Worm (Caenorhabditis elegans): ENCODE measurements around the gene kcnl-3.

The kcnl-3 gene

DNA sequence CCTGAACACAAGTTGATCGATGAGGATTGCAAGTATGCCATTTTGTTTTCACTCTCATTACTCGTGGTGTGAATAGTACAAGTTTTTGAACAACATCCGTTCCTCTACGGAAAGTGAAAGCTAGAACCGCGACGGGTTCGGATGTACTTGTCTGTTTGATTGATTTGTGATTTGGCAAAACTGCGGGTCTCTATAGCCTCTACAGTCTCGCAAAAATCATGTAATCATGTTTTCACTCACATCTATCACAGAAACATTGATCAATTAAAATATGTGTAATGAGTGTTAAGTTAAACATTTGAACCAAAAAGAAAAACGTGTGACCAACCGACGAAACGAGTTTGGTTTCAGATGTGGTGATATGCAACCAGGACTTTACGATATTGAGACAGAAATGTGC, 47.3 kb upstream of the kcnl-3 start (continued):
- TF ChIP-seq ztf-7 (tag; optimal IDR thresholded peaks at IDR 0.05) (no peak), madf-9 (GFP tag; conservative IDR thresholded peaks at IDR 0.05) (no peak), nhr-41 (GFP tag; IDR thresholded peaks at IDR 0.05) (no peak), T26A8.4 (GFP tag; IDR thresholded peaks at IDR 0.05) (no peak), lim-7 (GFP tag; IDR thresholded peaks at IDR 0.05) (no peak), Y48G9A.11 (GFP tag; IDR thresholded peaks at IDR 0.05) (no peak), zip-2 (tag; optimal IDR thresholded peaks at IDR 0.05) (no peak), madf-5 (GFP tag; IDR thresholded peaks at IDR 0.05) (no peak), daf-16 (GFP tag; optimal IDR thresholded peaks at IDR 0.05) (no peak), daf-16 (tag; optimal IDR thresholded peaks at IDR 0.05) (no peak), pqm-1 (tag; optimal IDR thresholded peaks at IDR 0.05) (no peak), zag-1 (tag; optimal IDR thresholded peaks at IDR 0.05) (no peak), aha-1 (tag) (peak; percentile 90)

DNA sequence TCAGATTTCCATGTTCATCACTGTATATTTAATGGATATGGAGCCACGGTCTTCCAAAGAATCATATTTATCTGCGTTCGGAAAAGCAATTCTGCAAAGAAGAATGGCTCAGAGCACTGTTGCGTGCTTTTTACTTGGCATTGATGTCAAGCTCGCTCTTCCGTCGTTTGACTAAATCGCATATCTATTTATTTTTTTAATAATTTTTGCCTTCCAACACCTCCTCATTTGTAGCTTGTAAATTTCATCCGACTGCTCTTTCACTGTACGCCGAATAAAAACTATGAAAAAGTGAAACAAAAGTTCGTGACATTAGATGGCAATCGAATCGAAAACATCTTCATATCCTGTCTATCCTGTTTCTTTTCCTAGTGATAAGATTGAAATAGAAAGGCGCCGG, 46.8 kb upstream of the kcnl-3 start, which contains the start of gene C26B9.2:
Gene C26B9.2 (plus strand): TSS at position 301 of the 400 bp plus-strand sequence.
- no peak for TF ChIP-seq rbr-2 (tag; optimal IDR thresholded peaks at IDR 0.05)

DNA sequence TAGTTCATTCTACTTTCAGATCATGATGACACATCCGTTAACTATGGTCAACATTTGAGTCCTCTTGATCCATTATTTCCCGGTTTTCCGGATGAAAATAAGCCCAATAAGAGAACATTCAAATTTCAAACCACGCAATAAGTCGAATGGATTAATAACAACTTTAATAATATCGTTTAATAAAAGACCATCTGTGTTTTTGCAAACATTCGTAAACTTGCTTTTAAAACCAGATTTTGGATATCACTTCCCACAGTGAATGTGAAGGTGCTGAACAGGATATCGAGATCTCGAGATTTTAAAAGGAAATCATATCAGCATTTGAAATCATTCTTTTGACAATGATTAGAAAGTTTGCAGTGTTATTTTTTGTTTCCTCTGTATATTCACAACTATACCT, 44.7 kb upstream of the kcnl-3 start, which contains the start of gene C26B9.7:
Gene C26B9.7 (plus strand): TSS at position 301 of the 400 bp plus-strand sequence.
- peak in 1 of 2 experiments; percentile 58 for TF ChIP-seq unc-62 (GFP tag; optimal IDR thresholded peaks at IDR 0.05 in 1 of 2)
- TF ChIP-seq unc-62 (tag; optimal IDR thresholded peaks at IDR 0.05) = no peak
- no peak for TF ChIP-seq ceh-32 (tag; optimal IDR thresholded peaks at IDR 0.05; ENCODE audit: poor library complexity)

DNA sequence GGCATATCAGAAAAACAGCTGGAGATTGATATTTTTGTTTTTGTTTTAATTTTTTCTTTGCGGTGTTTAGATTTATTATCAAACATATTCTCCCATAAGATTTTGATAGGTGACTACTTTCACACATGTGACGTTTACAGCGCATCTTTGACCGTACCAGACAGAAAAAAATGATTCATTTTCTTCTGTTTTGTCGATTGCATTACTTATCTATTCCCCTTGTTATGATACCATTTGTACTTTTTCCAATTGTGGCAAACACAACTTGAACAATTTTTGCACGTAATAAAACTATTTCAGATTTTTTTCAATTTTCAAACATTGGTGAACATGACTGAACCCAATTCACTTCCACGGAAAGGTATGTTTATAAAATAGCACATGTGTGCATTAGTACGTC, 42.4 kb upstream of the kcnl-3 start, which contains the start of gene C26B9.1:
Gene C26B9.1 (plus strand): TSS at position 301 of the 400 bp plus-strand sequence.
- no peak for TF ChIP-seq ama-1 (optimal IDR thresholded peaks at IDR 0.05)
- no peak for TF ChIP-seq zip-11 (GFP tag; IDR thresholded peaks at IDR 0.05)
- TF ChIP-seq vab-7 (GFP tag; IDR thresholded peaks at IDR 0.05) = no peak
- no peak for TF ChIP-seq spr-1 (tag; optimal IDR thresholded peaks at IDR 0.05)
- no peak for TF ChIP-seq lin-15B (tag; optimal IDR thresholded peaks at IDR 0.05)
- no peak for TF ChIP-seq egl-43 (GFP tag; IDR thresholded peaks at IDR 0.05)
- no peak for TF ChIP-seq fos-1 (tag; optimal IDR thresholded peaks at IDR 0.05)
- no peak for TF ChIP-seq nhr-48 (tag; optimal IDR thresholded peaks at IDR 0.05)
- TF ChIP-seq hmg-1.1 (GFP tag; IDR thresholded peaks at IDR 0.05) = no peak
- TF ChIP-seq lim-7 (GFP tag; IDR thresholded peaks at IDR 0.05) = no peak
- no peak for TF ChIP-seq tra-1 (GFP tag; IDR thresholded peaks at IDR 0.05)
- no peak for TF ChIP-seq zfp-2 (tag; optimal IDR thresholded peaks at IDR 0.05)
- no peak for TF ChIP-seq lir-3 (tag; optimal IDR thresholded peaks at IDR 0.05)
- TF ChIP-seq ceh-32 (tag; optimal IDR thresholded peaks at IDR 0.05; ENCODE audit: poor library complexity) = no peak
- TF ChIP-seq egl-27 (tag; optimal IDR thresholded peaks at IDR 0.05) = no peak
- no peak for TF ChIP-seq saeg-2 (GFP tag; IDR thresholded peaks at IDR 0.05)
- no peak for TF ChIP-seq madf-9 (GFP tag; conservative IDR thresholded peaks at IDR 0.05)

DNA sequence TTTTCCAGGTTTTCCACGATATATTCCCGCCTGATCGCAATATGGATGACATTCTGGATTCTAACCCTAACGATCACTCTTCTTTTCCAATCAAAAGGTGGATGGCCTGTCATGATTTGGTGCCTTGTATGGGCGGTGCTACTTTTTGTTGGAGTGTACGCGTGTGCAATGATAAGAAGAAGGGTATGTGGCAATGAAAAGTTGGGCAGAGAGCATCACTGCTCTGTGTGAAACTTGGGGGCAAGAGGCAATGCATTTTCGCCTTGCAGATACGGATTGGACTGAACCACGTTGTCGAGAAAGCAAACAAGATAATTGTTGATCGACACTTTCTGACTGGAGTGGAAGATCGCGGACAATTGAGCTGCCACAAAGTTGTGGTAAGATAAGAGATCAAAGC, 40.4 kb upstream of the kcnl-3 start:
- TF ChIP-seq nhr-41 (GFP tag; IDR thresholded peaks at IDR 0.05) (no peak), R02D3.7 (tag; optimal IDR thresholded peaks at IDR 0.05) (no peak), tag-97 (GFP tag; IDR thresholded peaks at IDR 0.05) (no peak), D1046.2 (GFP tag; IDR thresholded peaks at IDR 0.05) (no peak), saeg-2 (GFP tag; IDR thresholded peaks at IDR 0.05) (no peak), ceh-44 (GFP tag; IDR thresholded peaks at IDR 0.05) (no peak), hlh-30 (tag; optimal IDR thresholded peaks at IDR 0.05; ENCODE audit: insufficient read depth) (peak; percentile 39), zfp-3 (GFP tag; conservative IDR thresholded peaks at IDR 0.05) (no peak), dpl-1 (GFP tag; optimal IDR thresholded peaks at IDR 0.05) (no peak), daf-16 (GFP tag; optimal IDR thresholded peaks at IDR 0.05) (no peak), daf-16 (tag; optimal IDR thresholded peaks at IDR 0.05) (peak; percentile 28), ces-1 (GFP tag; optimal IDR thresholded peaks at IDR 0.05) (no peak), zip-11 (GFP tag; IDR thresholded peaks at IDR 0.05) (no peak), F10B5.3 (tag; optimal IDR thresholded peaks at IDR 0.05) (no peak), zip-2 (tag; optimal IDR thresholded peaks at IDR 0.05) (no peak), mxl-3 (GFP tag; optimal IDR thresholded peaks at IDR 0.05) (peak; percentile 70), dve-1 (tag; optimal IDR thresholded peaks at IDR 0.05; ENCODE audit: insufficient read depth) (no peak), set-16 (GFP tag; IDR thresholded peaks at IDR 0.05) (no peak), nhr-111 (GFP tag; optimal IDR thresholded peaks at IDR 0.05) (no peak), dmd-8 (GFP tag; IDR thresholded peaks at IDR 0.05) (no peak), attf-4 (tag; optimal IDR thresholded peaks at IDR 0.05) (no peak)

All from whole organism, L4 larva.